Fruit fly (Drosophila melanogaster): ENCODE data around the gene CG6980.

Gene CG6980

DNA sequence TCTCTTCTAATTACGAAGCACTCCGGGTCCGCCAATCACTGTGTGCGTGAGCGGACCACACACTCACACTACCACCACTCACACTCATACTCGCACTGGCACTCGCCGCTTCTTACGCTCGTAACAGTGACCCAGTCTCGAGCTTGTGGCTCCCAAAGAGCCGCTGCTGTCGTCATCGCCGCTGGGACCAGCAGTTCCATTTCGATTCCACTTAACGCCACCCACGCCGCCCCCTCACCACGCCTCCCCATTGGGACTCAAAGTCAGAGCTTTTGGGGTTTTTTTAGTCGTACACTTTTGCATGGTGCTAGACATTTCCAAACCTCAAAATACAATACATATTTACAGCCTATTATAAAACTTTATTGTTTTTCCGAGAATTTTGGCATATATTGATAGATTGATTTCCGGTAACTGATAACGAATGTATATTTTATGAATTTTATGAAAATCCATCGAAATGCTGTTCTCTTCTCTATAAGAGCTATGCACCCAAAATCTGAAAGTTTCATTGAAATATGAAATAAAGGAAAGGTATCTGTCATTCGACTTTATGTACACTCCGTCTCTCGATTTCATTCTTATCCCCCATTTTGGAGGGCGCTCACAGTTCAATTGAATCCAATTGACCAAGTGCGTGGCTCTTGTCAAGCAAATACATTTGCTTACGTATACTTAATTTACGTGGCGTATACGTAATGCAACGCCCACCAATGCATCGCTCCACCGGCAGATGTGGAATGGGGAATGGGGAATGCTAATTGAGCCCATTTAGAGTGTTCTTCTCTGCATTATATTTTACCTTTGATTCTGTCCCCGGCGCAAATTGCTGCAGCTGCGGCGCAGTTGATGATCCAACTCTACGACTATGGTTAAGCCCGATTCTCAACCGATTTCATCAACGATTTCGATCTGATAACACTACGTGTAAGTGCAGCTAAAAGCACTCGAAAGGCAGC is 35.9 kb upstream of the CG6980 start, which contains the start of gene CG42331 (continued):
- TF ChIP-seq btn (GFP tag; optimal IDR thresholded peaks at IDR 0.05) (no peak), fd64A (GFP tag; optimal IDR thresholded peaks at IDR 0.05) (no peak), lab (GFP tag; optimal IDR thresholded peaks at IDR 0.05) (peak; percentile 78), fd102C (GFP tag; optimal IDR thresholded peaks at IDR 0.05) (no peak), CG1233 (GFP tag; optimal IDR thresholded peaks at IDR 0.05) (peak; percentile 31), Chrac-16 (GFP tag; optimal IDR thresholded peaks at IDR 0.05) (peak; percentile 1), CG8089 (GFP tag; optimal IDR thresholded peaks at IDR 0.05) (no peak), otp (GFP tag; IDR thresholded peaks at IDR 0.05) (no peak), Hmr (GFP tag; optimal IDR thresholded peaks at IDR 0.05) (peak; percentile 81), bab2 (GFP tag; optimal IDR thresholded peaks at IDR 0.05) (peak; percentile 36), Optix (GFP tag; IDR thresholded peaks at IDR 0.05) (no peak), CG10431 (GFP tag; optimal IDR thresholded peaks at IDR 0.05) (no peak), slou (GFP tag; optimal IDR thresholded peaks at IDR 0.05) (no peak), H2.0 (GFP tag; IDR thresholded peaks at IDR 0.05) (0 out of 2 replicates have a peak, but pooled peaks have one; percentile 31), grau (tag; optimal IDR thresholded peaks at IDR 0.05) (peak; percentile 72), CG2116 (GFP tag; optimal IDR thresholded peaks at IDR 0.05) (peak; percentile 23), Lpt (GFP tag; optimal IDR thresholded peaks at IDR 0.05) (no peak), grn (GFP tag; optimal IDR thresholded peaks at IDR 0.05) (peak; percentile 2), Xbp1 (GFP tag; optimal IDR thresholded peaks at IDR 0.05) (peak; percentile 65), ewg (GFP tag; optimal IDR thresholded peaks at IDR 0.05) (peak; percentile 15), Jarid2 (GFP tag; optimal IDR thresholded peaks at IDR 0.05) (no peak), CG17829 (tag; optimal IDR thresholded peaks at IDR 0.05) (peak; percentile 42), CG33213 (GFP tag; optimal IDR thresholded peaks at IDR 0.05) (no peak), cg (GFP tag; optimal IDR thresholded peaks at IDR 0.05) (peak; percentile 76), wdn (GFP tag; IDR thresholded peaks at IDR 0.05) (no peak), Dll (GFP tag; IDR thresholded peaks at IDR 0.05; ENCODE audit: partially characterized antibody) (no peak), Lim3 (GFP tag; IDR thresholded peaks at IDR 0.05) (no peak), Eip74EF (GFP tag; optimal IDR thresholded peaks at IDR 0.05) (peak in 1 of 2 experiments; percentile 77), CG3838 (GFP tag; optimal IDR thresholded peaks at IDR 0.05) (no peak), shn (GFP tag; optimal IDR thresholded peaks at IDR 0.05) (peak; percentile 57), CG31224 (GFP tag; IDR thresholded peaks at IDR 0.05) (no peak), CG32532 (GFP tag; IDR thresholded peaks at IDR 0.05) (no peak), sc (optimal IDR thresholded peaks at IDR 0.05) (no peak), sc (GFP tag; optimal IDR thresholded peaks at IDR 0.05) (peak; percentile 8), CG17186 (GFP tag; optimal IDR thresholded peaks at IDR 0.05) (no peak), seq (GFP tag; IDR thresholded peaks at IDR 0.05) (peak; percentile 35; the same call in 1 of the 2 replicates), Myb (GFP tag; optimal IDR thresholded peaks at IDR 0.05) (peak; percentile 21), sob (GFP tag; IDR thresholded peaks at IDR 0.05) (peak; percentile 28; the same call in 1 of the 2 replicates), MBD-R2 (GFP tag; IDR thresholded peaks at IDR 0.05) (peak; percentile 32; the same call in 1 of the 2 replicates), CG2678 (tag; optimal IDR thresholded peaks at IDR 0.05) (peak; percentile 83), CG15514 (GFP tag; optimal IDR thresholded peaks at IDR 0.05) (peak; percentile 33), Sox102F (GFP tag; optimal IDR thresholded peaks at IDR 0.05) (peak; percentile 76), Rx (GFP tag; IDR thresholded peaks at IDR 0.05) (no peak; the same call in 1 of the 2 replicates), CrebB (tag; optimal IDR thresholded peaks at IDR 0.05) (no peak), bigmax (GFP tag; optimal IDR thresholded peaks at IDR 0.05) (no peak), CG16813 (GFP tag; IDR thresholded peaks at IDR 0.05; ENCODE audit: partially characterized antibody) (no peak), slbo (GFP tag; IDR thresholded peaks at IDR 0.05) (peak; percentile 47; the same call in 1 of the 2 replicates), CG12236 (GFP tag; optimal IDR thresholded peaks at IDR 0.05) (no peak), CG8478 (optimal IDR thresholded peaks at IDR 0.05) (no peak)

Data from whole organism, embryonic.